Fruit fly (Drosophila melanogaster): ENCODE results near the gene loco.

dm6 chr3R:22586525-22586924 lies 52.7 kb downstream of the loco start, which contains the start of gene btn:
- TF ChIP-seq bab2 (GFP tag; optimal IDR thresholded peaks at IDR 0.05) (no peak), unc-4 (GFP tag; IDR thresholded peaks at IDR 0.05; ENCODE audit: partially characterized antibody) (no peak), HHEX (GFP tag; optimal IDR thresholded peaks at IDR 0.05) (no peak), ttk (GFP tag; IDR thresholded peaks at IDR 0.05) (no peak), Sox100B (GFP tag; optimal IDR thresholded peaks at IDR 0.05) (no peak), Gug (GFP tag; IDR thresholded peaks at IDR 0.05) (no peak), Hey (tag; optimal IDR thresholded peaks at IDR 0.05) (no peak), CG11085 (GFP tag; IDR thresholded peaks at IDR 0.05) (no peak), ci (GFP tag; IDR thresholded peaks at IDR 0.05) (no peak)
